Worm (Caenorhabditis elegans) whole organism, midembryonic: ENCODE results near the gene rbc-2.
"Not testable (repeated sequence)": the region's sequence is repeated elsewhere in the genome, so short reads cannot be mapped to it uniquely, and the experiment has no call there.

ENCODE experiments used
- T22C8.4 ChIP-seq: fragments of 200-800 bp; sonication (Bioruptor generic); IDR thresholded peaks from 2 replicates; pipeline ENCODE4 v1.3.6; 2022; ENCODE audit warnings: missing genetic modification characterization, missing compliant biosample characterization
- cog-1 ChIP-seq: sonication (generic microtip); optimal IDR thresholded peaks from 2 replicates; lab custom pipeline; 2016; ENCODE audit warnings: missing genetic modification characterization, missing compliant biosample characterization
- flt-1 ChIP-seq: fragments of 200-800 bp; sonication (Bioruptor generic); IDR thresholded peaks from 2 replicates; pipeline ENCODE4 v1.3.6; 2022; ENCODE audit warnings: missing genetic modification characterization, missing compliant biosample characterization
- klf-2 ChIP-seq: fragments of 200-800 bp; sonication (Bioruptor generic); conservative IDR thresholded peaks from 2 replicates; pipeline ENCODE4 v1.3.6; 2022; ENCODE audit warnings: missing genetic modification reagents, missing genetic modification characterization, missing compliant biosample characterization
- med-1 ChIP-seq: sonication (generic microtip); optimal IDR thresholded peaks from 2 replicates; lab custom pipeline; 2017; ENCODE audit warnings: missing genetic modification characterization, mild to moderate bottlenecking, missing compliant biosample characterization, antibody characterized with exemption, missing genetic modification reagents; ENCODE audit not compliant: insufficient read depth
- ref-1 ChIP-seq: fragments of 200-800 bp; sonication (Bioruptor generic); conservative IDR thresholded peaks from 2 replicates; pipeline ENCODE4 v1.3.6; 2022; ENCODE audit warnings: missing genetic modification reagents, missing genetic modification characterization, missing compliant biosample characterization
- tab-1 ChIP-seq: fragments of 200-800 bp; sonication (Bioruptor generic); IDR thresholded peaks from 2 replicates; pipeline ENCODE4 v1.3.6; 2022; ENCODE audit warnings: missing genetic modification characterization, missing compliant biosample characterization
- ztf-23 ChIP-seq: fragments of 200-800 bp; sonication (Bioruptor generic); IDR thresholded peaks from 2 replicates; pipeline ENCODE4 v1.3.6; 2022; ENCODE audit warnings: missing genetic modification reagents, missing genetic modification characterization, missing compliant biosample characterization
- ztf-29 ChIP-seq: fragments of 200-800 bp; sonication (Bioruptor generic); IDR thresholded peaks from 2 replicates; pipeline ENCODE4 v1.3.6; 2022; ENCODE audit warnings: missing genetic modification reagents, missing genetic modification characterization, missing compliant biosample characterization

The rbc-2 gene

DNA sequence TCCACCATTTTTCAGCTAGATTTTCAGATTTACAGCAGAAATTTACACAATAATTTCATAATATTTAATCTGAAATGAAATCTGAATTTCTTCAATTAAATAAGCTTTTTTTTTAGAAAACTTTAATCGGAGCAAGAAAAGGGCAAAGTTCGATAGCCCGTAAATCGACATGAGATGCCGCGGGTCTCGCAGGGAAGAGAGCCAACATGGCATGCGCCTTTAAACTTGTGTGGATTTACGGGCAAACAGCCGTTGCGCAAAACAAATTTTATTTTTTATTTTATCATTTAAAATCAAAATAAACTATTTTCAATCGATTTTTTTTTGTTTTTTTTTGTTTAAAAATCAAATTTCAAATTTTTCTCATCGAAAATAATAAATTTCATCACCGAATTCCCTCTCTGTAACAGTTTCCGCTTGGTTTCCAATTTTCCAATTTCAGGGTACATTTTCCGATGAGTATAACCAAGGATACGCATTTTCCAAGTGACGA lies at the start of gene rbc-2, which contains the start of the genes Y54F10AM.15 and ndua-8:
Gene rbc-2 (minus strand): TSS at position 69 of the 493 bp plus-strand sequence.
Gene Y54F10AM.15 (minus strand): TSS at position 59 of the 493 bp plus-strand sequence.
Gene ndua-8 (plus strand): TSS at position 443 of the 493 bp plus-strand sequence.
- TF ChIP-seq T22C8.4: 0 out of 2 replicates have a peak, but pooled peaks have one; percentile 10
- no peak for TF ChIP-seq ref-1 (GFP tag; lab: Robert Waterston, UW)
- TF ChIP-seq cog-1 (tag; lab: Kevin White, UChicago): peak; percentile 19
- TF ChIP-seq tab-1 (GFP tag; lab: Robert Waterston, UW): no peak
- no peak for TF ChIP-seq med-1 (GFP tag; lab: Kevin White, UChicago)

ce11 chrIII:2577982-2578381 lies 49.5 kb upstream of the rbc-2 start:
- no peak for TF ChIP-seq ztf-29
- no peak for TF ChIP-seq ref-1 (GFP tag; lab: Robert Waterston, UW)
- TF ChIP-seq ztf-23 (GFP tag; lab: Robert Waterston, UW): no peak
- TF ChIP-seq flt-1 (GFP tag; lab: Robert Waterston, UW): no peak
- no peak for TF ChIP-seq med-1 (GFP tag; lab: Kevin White, UChicago)
- no peak for TF ChIP-seq cog-1 (tag; lab: Kevin White, UChicago)
- no peak for TF ChIP-seq klf-2 (GFP tag; lab: Robert Waterston, UW)
- TF ChIP-seq T22C8.4: no peak
- TF ChIP-seq tab-1 (GFP tag; lab: Robert Waterston, UW): no peak

DNA sequence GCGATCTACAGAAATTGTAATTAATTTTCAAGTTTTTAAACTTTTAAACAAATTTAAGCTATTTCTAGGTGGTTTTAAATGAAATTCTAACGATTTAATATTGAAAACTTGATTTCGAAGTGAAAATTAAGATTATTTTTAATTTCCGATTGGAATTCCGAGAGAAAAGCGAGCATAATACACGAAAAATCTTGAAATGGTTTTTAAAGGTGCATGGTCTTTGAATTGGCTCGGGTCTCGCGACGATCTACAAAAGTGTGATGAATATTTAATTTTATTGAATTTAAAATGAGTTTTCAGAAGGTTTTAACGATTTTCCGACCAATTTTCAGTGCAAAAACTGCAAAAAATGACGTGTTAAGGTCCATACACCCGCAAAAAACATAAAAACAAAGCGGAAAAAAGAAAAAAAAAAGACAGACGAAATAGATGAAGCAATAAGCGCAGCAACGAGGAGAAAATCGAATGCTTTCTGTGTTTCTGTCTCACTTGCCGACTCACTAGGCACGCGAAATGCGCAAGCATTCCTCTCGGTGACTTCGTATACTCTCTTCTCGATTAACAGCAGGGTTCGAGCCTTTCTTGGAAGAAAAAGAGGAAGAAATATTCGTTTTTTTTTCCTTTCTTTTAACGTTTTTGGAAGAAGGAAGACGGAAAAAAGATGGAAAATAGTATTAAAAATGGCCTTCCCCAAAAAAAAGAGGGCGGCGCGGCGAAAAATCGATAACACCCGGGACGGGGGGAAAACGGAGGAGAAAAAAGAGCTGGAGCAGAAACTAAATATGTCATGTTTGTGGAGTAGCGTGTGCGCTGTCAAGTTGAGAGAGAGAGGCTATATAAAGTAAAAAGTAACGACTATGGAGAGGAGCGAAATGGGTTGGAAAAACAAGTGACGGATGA lies 48.1 kb upstream of the rbc-2 start:
- TF ChIP-seq ref-1 (GFP tag; lab: Robert Waterston, UW): no peak
- TF ChIP-seq T22C8.4: peak; percentile 78
- 0 out of 2 replicates have a peak, but pooled peaks have one; percentile 58 for TF ChIP-seq ztf-23 (GFP tag; lab: Robert Waterston, UW)
- TF ChIP-seq flt-1 (GFP tag; lab: Robert Waterston, UW): peak; percentile 52; the same call in 1 of the 2 replicates
- TF ChIP-seq ztf-29: no peak
- peak; percentile 63; the same call in 1 of the 2 replicates for TF ChIP-seq tab-1 (GFP tag; lab: Robert Waterston, UW)
- peak; percentile 34 for TF ChIP-seq cog-1 (tag; lab: Kevin White, UChicago)
- TF ChIP-seq med-1 (GFP tag; lab: Kevin White, UChicago): no peak
- TF ChIP-seq klf-2 (GFP tag; lab: Robert Waterston, UW): no peak

- TF ChIP-seq T22C8.4 (no peak), flt-1 (GFP tag; lab: Robert Waterston, UW) (no peak), ztf-29 (no peak), ref-1 (GFP tag; lab: Robert Waterston, UW) (no peak), med-1 (GFP tag; lab: Kevin White, UChicago) (no peak), tab-1 (GFP tag; lab: Robert Waterston, UW) (no peak), klf-2 (GFP tag; lab: Robert Waterston, UW) (no peak), cog-1 (tag; lab: Kevin White, UChicago) (no peak), ztf-23 (GFP tag; lab: Robert Waterston, UW) (no peak)
These were observed 47.2 kb upstream of the rbc-2 start, which contains the start of gene Y54F10AR.1 for ce11 chrIII:2575635-2576164. Gene Y54F10AR.1, minus strand, starts transcription at chrIII:2575685.

DNA sequence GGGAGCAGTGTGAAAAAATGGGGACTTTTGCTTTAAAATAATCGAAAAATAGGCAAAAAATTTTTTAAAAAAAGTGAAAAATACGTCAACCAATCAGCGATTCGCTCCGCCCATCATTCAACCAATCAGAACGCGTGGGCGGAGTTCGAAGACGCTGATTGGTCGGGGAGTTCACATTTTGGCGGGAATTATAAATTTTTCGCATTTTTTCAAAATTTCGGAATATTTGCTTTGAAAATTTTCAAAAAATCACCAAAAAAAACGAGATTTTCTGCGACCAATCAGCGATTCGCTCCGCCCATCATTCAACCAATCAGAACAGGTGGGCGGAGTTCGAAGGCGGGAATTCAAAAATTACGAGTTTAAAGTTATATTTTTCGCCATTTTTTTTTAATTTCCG lies 43.9 kb upstream of the rbc-2 start:
- TF ChIP-seq cog-1 (tag; lab: Kevin White, UChicago) (no peak), T22C8.4 (no peak), ref-1 (GFP tag; lab: Robert Waterston, UW) (no peak), ztf-29 (no peak), flt-1 (GFP tag; lab: Robert Waterston, UW) (no peak), klf-2 (GFP tag; lab: Robert Waterston, UW) (no peak), med-1 (GFP tag; lab: Kevin White, UChicago) (no peak)

- TF ChIP-seq med-1 (GFP tag; lab: Kevin White, UChicago) (no peak), cog-1 (tag; lab: Kevin White, UChicago) (no peak), tab-1 (GFP tag; lab: Robert Waterston, UW) (no peak), ref-1 (GFP tag; lab: Robert Waterston, UW) (no peak), T22C8.4 (no peak)
These were observed 43.0 kb upstream of the rbc-2 start, which contains the start of gene Y54F10AR.2 for ce11 chrIII:2571447-2571846. Gene Y54F10AR.2, minus strand, starts transcription at chrIII:2571547.

ce11 chrIII:2563883-2564282 lies 35.4 kb upstream of the rbc-2 start, which contains the start of gene Y54F10AM.11:
Gene Y54F10AM.11, minus strand, starts transcription at chrIII:2563983.
- TF ChIP-seq klf-2 (GFP tag; lab: Robert Waterston, UW); cog-1 (tag; lab: Kevin White, UChicago); ref-1 (GFP tag; lab: Robert Waterston, UW): not testable (repeated sequence)

ce11 chrIII:2563033-2563656 lies 34.7 kb upstream of the rbc-2 start:
- TF ChIP-seq tab-1 (GFP tag; lab: Robert Waterston, UW) (no peak), cog-1 (tag; lab: Kevin White, UChicago) (no peak), ztf-29 (no peak), T22C8.4 (no peak), ref-1 (GFP tag; lab: Robert Waterston, UW) (no peak), flt-1 (GFP tag; lab: Robert Waterston, UW) (no peak), med-1 (GFP tag; lab: Kevin White, UChicago) (no peak), klf-2 (GFP tag; lab: Robert Waterston, UW) (no peak), ztf-23 (GFP tag; lab: Robert Waterston, UW) (no peak)
